Worm (Caenorhabditis elegans) whole organism, mixed stage, embryonic: ENCODE data around the gene F49H6.17.

Experiments
- elt-1 ChIP-seq: sonication (generic microtip); optimal IDR thresholded peaks from 2 replicates; lab custom pipeline; 2017; ENCODE audit warnings: missing genetic modification characterization, mild to moderate bottlenecking, missing compliant biosample characterization, antibody characterized with exemption, moderate library complexity, borderline replicate concordance; ENCODE audit not compliant: insufficient read depth
- lin-13 ChIP-seq: fragments of 150-350 bp; optimal IDR thresholded peaks from 2 replicates; lab custom pipeline; 2014; ENCODE audit warnings: missing biosample characterization, missing genetic modification characterization
- mep-1 ChIP-seq: fragments of 150-350 bp; optimal IDR thresholded peaks from 2 replicates; lab custom pipeline; 2017; ENCODE audit warnings: missing biosample characterization, missing genetic modification reagents, missing genetic modification characterization, inconsistent platforms
- nhr-12 ChIP-seq: fragments of 150-350 bp; optimal IDR thresholded peaks from 2 replicates; lab custom pipeline; 2014; ENCODE audit warnings: missing biosample characterization, missing genetic modification characterization
- nhr-28 ChIP-seq: fragments of 150-350 bp; optimal IDR thresholded peaks from 2 replicates; lab custom pipeline; 2014; ENCODE audit warnings: missing biosample characterization, missing genetic modification characterization
- nhr-76 ChIP-seq: sonication (generic microtip); optimal IDR thresholded peaks from 2 replicates; lab custom pipeline; 2017; ENCODE audit warnings: missing biosample characterization, missing genetic modification characterization
- sem-2 ChIP-seq: fragments of 200-800 bp; sonication (Bioruptor generic); optimal IDR thresholded peaks from 2 replicates; lab custom pipeline; 2018; ENCODE audit warnings: mild to moderate bottlenecking, missing genetic modification characterization, missing compliant biosample characterization
- sptf-1 ChIP-seq: sonication (generic microtip); optimal IDR thresholded peaks from 2 replicates; lab custom pipeline; 2017; ENCODE audit warnings: mild to moderate bottlenecking, missing genetic modification characterization, moderate library complexity, missing compliant biosample characterization
- unc-62 ChIP-seq: fragments of 150-350 bp; optimal IDR thresholded peaks from 2 replicates; lab custom pipeline; 2014; ENCODE audit warnings: missing biosample characterization, missing genetic modification reagents, missing genetic modification characterization

ce11 chrV:16973338-16973737 lies 46.5 kb upstream of the F49H6.17 start:
- TF ChIP-seq sem-2 (no peak), elt-1 (tag; lab: Kevin White, UChicago) (no peak), nhr-12 (tag; lab: Kevin White, UChicago) (no peak), unc-62 (GFP tag; lab: Kevin White, UChicago) (no peak), sptf-1 (no peak), mep-1 (tag; lab: Kevin White, UChicago) (no peak), lin-13 (tag; lab: Kevin White, UChicago) (no peak), nhr-28 (tag; lab: Kevin White, UChicago) (no peak), nhr-76 (tag; lab: Kevin White, UChicago) (no peak)
